Worm (Caenorhabditis elegans) whole organism, L4/young adult: ENCODE measurements around the gene F37B12.3.

Source experiments
- W03F9.2 ChIP-seq: fragments of 150-350 bp; optimal IDR thresholded peaks from 2 replicates; lab custom pipeline; 2014; ENCODE audit warnings: missing biosample characterization, missing genetic modification characterization
- him-1 ChIP-seq: sonication (generic microtip); optimal IDR thresholded peaks from 2 replicates; lab custom pipeline; 2016; ENCODE audit warnings: missing genotype, missing genetic modification reagents, missing genetic modification characterization, missing compliant biosample characterization

- no peak for TF ChIP-seq W03F9.2 (tag; lab: Kevin White, UChicago)
- no peak for TF ChIP-seq him-1
Measured at ce11 chrII:9074492-9074891, 33.3 kb upstream of the F37B12.3 start.
